Worm (Caenorhabditis elegans) whole organism, L2 larva: ENCODE data around the gene R02C2.7.
"Not testable (repeated sequence)": the region's sequence is repeated elsewhere in the genome, so short reads cannot be mapped to it uniquely, and the experiment has no call there.

Experiments used
- C34F6.9 ChIP-seq: fragments of 150-350 bp; optimal IDR thresholded peaks from 2 replicates; lab custom pipeline; 2014; ENCODE audit warnings: missing biosample characterization, missing genetic modification characterization
- R02D3.7 ChIP-seq: fragments of 150-350 bp; optimal IDR thresholded peaks from 2 replicates; lab custom pipeline; 2014; ENCODE audit warnings: missing biosample characterization, missing genetic modification characterization
- ZK546.5 ChIP-seq: sonication (generic microtip); optimal IDR thresholded peaks from 2 replicates; lab custom pipeline; 2017; ENCODE audit warnings: missing biosample characterization, missing genetic modification characterization
- alr-1 ChIP-seq: fragments of 150-350 bp; optimal IDR thresholded peaks from 2 replicates; lab custom pipeline; 2014; ENCODE audit warnings: missing biosample characterization, missing genetic modification characterization
- aly-2 ChIP-seq: fragments of 150-350 bp; optimal IDR thresholded peaks from 2 replicates; lab custom pipeline; 2014; ENCODE audit warnings: missing biosample characterization, missing genetic modification characterization
- ceh-16 ChIP-seq: fragments of 150-350 bp; optimal IDR thresholded peaks from 2 replicates; lab custom pipeline; 2014; ENCODE audit warnings: missing biosample characterization, missing genetic modification characterization
- ceh-82 ChIP-seq: fragments of 150-350 bp; optimal IDR thresholded peaks from 2 replicates; lab custom pipeline; 2014; ENCODE audit warnings: missing biosample characterization, missing genetic modification characterization
- crh-2 ChIP-seq: sonication (generic microtip); optimal IDR thresholded peaks from 2 replicates; lab custom pipeline; 2017; ENCODE audit warnings: missing biosample characterization, missing genetic modification characterization
- dmd-4 ChIP-seq: sonication (generic microtip); optimal IDR thresholded peaks from 2 replicates; lab custom pipeline; 2017; ENCODE audit warnings: missing biosample characterization, missing genetic modification characterization
- egl-27 ChIP-seq: sonication (generic microtip); optimal IDR thresholded peaks from 3 replicates; lab custom pipeline; 2017; ENCODE audit warnings: missing biosample characterization, missing genetic modification reagents, missing genetic modification characterization
- elt-1 ChIP-seq: fragments of 150-350 bp; optimal IDR thresholded peaks from 2 replicates; lab custom pipeline; 2014; ENCODE audit warnings: missing biosample characterization, missing genetic modification characterization
- elt-3 ChIP-seq: sonication (generic microtip); optimal IDR thresholded peaks from 2 replicates; lab custom pipeline; 2017; ENCODE audit warnings: missing biosample characterization, missing genetic modification characterization
- fos-1 ChIP-seq: fragments of 150-350 bp; optimal IDR thresholded peaks from 2 replicates; lab custom pipeline; 2014; ENCODE audit warnings: missing biosample characterization, missing genetic modification characterization
- gmeb-1 ChIP-seq: fragments of 150-350 bp; optimal IDR thresholded peaks from 2 replicates; lab custom pipeline; 2014; ENCODE audit warnings: missing biosample characterization, missing genetic modification characterization
- lin-13 ChIP-seq: fragments of 150-350 bp; optimal IDR thresholded peaks from 2 replicates; lab custom pipeline; 2014; ENCODE audit warnings: missing biosample characterization, missing genetic modification reagents, missing genetic modification characterization
- lin-39 ChIP-seq: fragments of 150-350 bp; optimal IDR thresholded peaks from 2 replicates; lab custom pipeline; 2014; ENCODE audit warnings: missing biosample characterization, missing genetic modification reagents, missing genetic modification characterization
- lsy-2 ChIP-seq, 2 experiments: fragments of 150-350 bp in 1 of 2; sonication (generic microtip) in 1 of 2; optimal IDR thresholded peaks; 2 replicates each; lab custom pipeline; 2014 to 2017; ENCODE audit warnings: missing biosample characterization in 2 of 2, missing genetic modification characterization in 2 of 2
- mab-5 ChIP-seq: fragments of 150-350 bp; optimal IDR thresholded peaks from 2 replicates; lab custom pipeline; 2014; ENCODE audit warnings: missing biosample characterization, missing genetic modification characterization
- nhr-11 ChIP-seq: fragments of 150-350 bp; optimal IDR thresholded peaks from 2 replicates; lab custom pipeline; 2014; ENCODE audit warnings: missing biosample characterization, missing genetic modification characterization
- nhr-129 ChIP-seq: fragments of 150-350 bp; optimal IDR thresholded peaks from 2 replicates; lab custom pipeline; 2014; ENCODE audit warnings: missing biosample characterization, missing genetic modification characterization
- nhr-237 ChIP-seq: fragments of 150-350 bp; optimal IDR thresholded peaks from 2 replicates; lab custom pipeline; 2014; ENCODE audit warnings: missing biosample characterization, missing genetic modification characterization
- nhr-25 ChIP-seq: fragments of 150-350 bp; sonication (generic microtip); optimal IDR thresholded peaks from 3 replicates; lab custom pipeline; 2014; ENCODE audit warnings: missing biosample characterization, missing genetic modification characterization
- nhr-77 ChIP-seq: fragments of 150-350 bp; optimal IDR thresholded peaks from 2 replicates; lab custom pipeline; 2014; ENCODE audit warnings: missing biosample characterization, missing genetic modification characterization
- sem-4 ChIP-seq: fragments of 150-350 bp; optimal IDR thresholded peaks from 2 replicates; lab custom pipeline; 2014; ENCODE audit warnings: missing biosample characterization, missing genetic modification reagents, missing genetic modification characterization
- skn-1 ChIP-seq: sonication (generic microtip); optimal IDR thresholded peaks from 2 replicates; lab custom pipeline; 2017; ENCODE audit warnings: missing biosample characterization, missing genetic modification characterization
- sma-3 ChIP-seq: sonication (generic microtip); optimal IDR thresholded peaks from 2 replicates; lab custom pipeline; 2016; ENCODE audit warnings: missing genetic modification reagents, missing genetic modification characterization, missing compliant biosample characterization
- sma-9 ChIP-seq, 2 experiments: fragments of 150-350 bp in 1 of 2; sonication (generic microtip) in 1 of 2; optimal IDR thresholded peaks; 2 replicates each; lab custom pipeline; 2014 to 2016; ENCODE audit warnings: missing genetic modification characterization in 2 of 2, mild to moderate bottlenecking in 1 of 2, missing biosample characterization in 1 of 2, missing compliant biosample characterization in 1 of 2, missing genetic modification reagents in 1 of 2, moderate library complexity in 1 of 2
- snpc-4 ChIP-seq: fragments of 150-350 bp; optimal IDR thresholded peaks from 2 replicates; lab custom pipeline; 2014; ENCODE audit warnings: missing biosample characterization, missing genetic modification characterization
- unc-39 ChIP-seq: fragments of 150-350 bp; optimal IDR thresholded peaks from 2 replicates; lab custom pipeline; 2014; ENCODE audit warnings: missing biosample characterization, missing genetic modification characterization
- unc-55 ChIP-seq: fragments of 150-350 bp; sonication (generic microtip); optimal IDR thresholded peaks from 3 replicates; lab custom pipeline; 2014; ENCODE audit warnings: missing biosample characterization, missing genetic modification reagents, missing genetic modification characterization
- unc-62 ChIP-seq: fragments of 150-350 bp; optimal IDR thresholded peaks from 2 replicates; lab custom pipeline; 2014; ENCODE audit warnings: missing biosample characterization, missing genetic modification reagents, missing genetic modification characterization
- zag-1 ChIP-seq: fragments of 150-350 bp; optimal IDR thresholded peaks from 2 replicates; lab custom pipeline; 2014; ENCODE audit warnings: missing biosample characterization, missing genetic modification characterization

Gene R02C2.7

ce11 chrV:215697-216096 lies 26.7 kb downstream of the R02C2.7 start:
- TF ChIP-seq snpc-4 (no peak), zag-1 (tag; lab: Kevin White, UChicago) (no peak), unc-55 (no peak), aly-2 (tag; lab: Kevin White, UChicago) (no peak)

- TF ChIP-seq mab-5, nhr-237, skn-1 (tag; lab: Kevin White, UChicago): not testable (repeated sequence)
Measured at ce11 chrV:212687-213086, 29.7 kb downstream of the R02C2.7 start, which contains the start of gene DC2.5. TSS of gene DC2.5 (minus strand) at chrV:212787.

ce11 chrV:211388-212168 lies 30.8 kb downstream of the R02C2.7 start:
- TF ChIP-seq lin-39 (tag; lab: Kevin White, UChicago) (no peak), dmd-4 (no peak), crh-2 (tag; lab: Kevin White, UChicago) (peak; percentile 8), lsy-2 (tag; optimal IDR thresholded peaks at IDR 0.05; lab: Kevin White, UChicago) (peak in 1 of 2 experiments; percentile 13), C34F6.9 (tag; lab: Kevin White, UChicago) (no peak), egl-27 (tag; lab: Kevin White, UChicago) (no peak), elt-3 (tag; lab: Kevin White, UChicago) (no peak), fos-1 (tag; lab: Kevin White, UChicago) (peak; percentile 36), nhr-129 (tag; lab: Kevin White, UChicago) (peak; percentile 79), elt-1 (tag; lab: Kevin White, UChicago) (no peak), sma-9 (GFP tag; optimal IDR thresholded peaks at IDR 0.05; lab: Kevin White, UChicago) (peak; percentile 66), sma-9 (tag; optimal IDR thresholded peaks at IDR 0.05; lab: Kevin White, UChicago) (no peak), gmeb-1 (tag; lab: Kevin White, UChicago) (peak; percentile 26)
- TF ChIP-seq, all 48 proteins: peak for 6

- TF ChIP-seq crh-2 (tag; lab: Kevin White, UChicago) = no peak
- no peak for TF ChIP-seq aly-2 (tag; lab: Kevin White, UChicago)
- TF ChIP-seq lin-39 (tag; lab: Kevin White, UChicago) = no peak
- no peak for TF ChIP-seq ZK546.5
- TF ChIP-seq unc-62 (GFP tag; lab: Kevin White, UChicago) = no peak
- TF ChIP-seq gmeb-1 (tag; lab: Kevin White, UChicago) = no peak
- TF ChIP-seq lsy-2 (tag; optimal IDR thresholded peaks at IDR 0.05; lab: Kevin White, UChicago) = no peak
- TF ChIP-seq nhr-11 = no peak
- TF ChIP-seq ceh-16 (tag; lab: Kevin White, UChicago) = no peak
- TF ChIP-seq mab-5 (tag; lab: Kevin White, UChicago) = no peak
Measured at ce11 chrV:206814-207213, 35.6 kb downstream of the R02C2.7 start.

- no peak for TF ChIP-seq skn-1 (tag; lab: Kevin White, UChicago)
- peak; percentile 12 for TF ChIP-seq fos-1 (tag; lab: Kevin White, UChicago)
- peak; percentile 67 for TF ChIP-seq nhr-129 (tag; lab: Kevin White, UChicago)
- TF ChIP-seq crh-2 (tag; lab: Kevin White, UChicago) = peak; percentile 6
- TF ChIP-seq gmeb-1 (tag; lab: Kevin White, UChicago) = peak; percentile 14
- TF ChIP-seq ceh-82 = no peak
- TF ChIP-seq nhr-25 (tag; lab: Kevin White, UChicago) = no peak
Measured at ce11 chrV:203855-204432, 38.5 kb downstream of the R02C2.7 start, which contains the start of gene lec-12. TSS of gene lec-12 (plus strand) at chrV:204382.

ce11 chrV:201300-201699 lies 41.1 kb downstream of the R02C2.7 start, which contains the start of gene trpp-1:
TSS of gene trpp-1 (plus strand) at chrV:201600.
- TF ChIP-seq nhr-237 (tag; lab: Kevin White, UChicago) (no peak), alr-1 (tag; lab: Kevin White, UChicago) (no peak), sem-4 (tag; lab: Kevin White, UChicago) (no peak), mab-5 (tag; lab: Kevin White, UChicago) (no peak), nhr-77 (tag; lab: Kevin White, UChicago) (no peak), sma-9 (GFP tag; optimal IDR thresholded peaks at IDR 0.05; lab: Kevin White, UChicago) (no peak), sma-9 (tag; optimal IDR thresholded peaks at IDR 0.05; lab: Kevin White, UChicago) (no peak), sma-3 (GFP tag; lab: Kevin White, UChicago) (no peak), egl-27 (tag; lab: Kevin White, UChicago) (no peak), dmd-4 (no peak), nhr-11 (no peak), fos-1 (tag; lab: Kevin White, UChicago) (no peak), nhr-129 (tag; lab: Kevin White, UChicago) (no peak), unc-39 (tag; lab: Kevin White, UChicago) (no peak), lin-13 (no peak), unc-62 (GFP tag; lab: Kevin White, UChicago) (no peak), R02D3.7 (tag; lab: Kevin White, UChicago) (no peak), aly-2 (tag; lab: Kevin White, UChicago) (no peak)
